Worm (Caenorhabditis elegans): ENCODE measurements around the gene rmd-6.

rmd-6 gene

DNA sequence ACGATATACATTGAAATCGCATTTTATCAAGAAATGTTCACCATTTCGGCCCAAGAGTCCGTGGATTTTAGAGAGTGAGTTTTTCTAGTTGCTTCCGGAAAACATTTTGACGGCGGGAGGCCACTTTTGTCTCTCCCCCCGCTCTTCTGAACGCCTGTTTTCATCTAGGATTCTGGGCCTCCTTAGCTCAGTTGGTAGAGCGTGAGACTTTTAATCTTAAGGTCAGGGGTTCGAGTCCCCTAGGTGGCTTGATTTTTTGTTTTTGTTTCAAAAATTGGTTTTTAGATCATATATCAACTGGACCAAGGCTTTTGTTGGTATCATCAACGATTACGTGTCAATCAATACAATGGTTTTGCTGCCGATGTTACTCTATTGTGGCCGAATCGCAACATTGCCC lies 29.9 kb upstream of the rmd-6 start:
- TF ChIP-seq tra-1 (GFP tag; IDR thresholded peaks at IDR 0.05): peak; percentile 54; the same call in 1 of the 2 replicates
- peak; percentile 30 for TF ChIP-seq nhr-111 (GFP tag; optimal IDR thresholded peaks at IDR 0.05)
- no peak for TF ChIP-seq ztf-7 (tag; optimal IDR thresholded peaks at IDR 0.05)
- TF ChIP-seq D1046.2 (GFP tag; IDR thresholded peaks at IDR 0.05): peak; percentile 78; the same call in 1 of the 2 replicates
- TF ChIP-seq F44E2.7 (GFP tag; IDR thresholded peaks at IDR 0.05): peak; percentile 79; the same call in 1 of the 2 replicates
- peak; percentile 9 to 60 for TF ChIP-seq daf-16 (GFP tag; optimal IDR thresholded peaks at IDR 0.05)
- TF ChIP-seq daf-16 (tag; optimal IDR thresholded peaks at IDR 0.05): no peak
- 0 out of 2 replicates have a peak, but pooled peaks have one; percentile 5 for TF ChIP-seq ZK337.2 (GFP tag; IDR thresholded peaks at IDR 0.05)
- peak; percentile 69; the same call in 1 of the 2 replicates for TF ChIP-seq zfp-3 (GFP tag; conservative IDR thresholded peaks at IDR 0.05)
- TF ChIP-seq dpl-1 (GFP tag; optimal IDR thresholded peaks at IDR 0.05): no peak
- no peak for TF ChIP-seq mxl-3 (GFP tag; optimal IDR thresholded peaks at IDR 0.05)
- peak; percentile 46; the same call in 1 of the 2 replicates for TF ChIP-seq saeg-2 (GFP tag; IDR thresholded peaks at IDR 0.05)
- TF ChIP-seq set-16 (GFP tag; IDR thresholded peaks at IDR 0.05): no peak
- TF ChIP-seq zfp-2 (tag; optimal IDR thresholded peaks at IDR 0.05): no peak
- TF ChIP-seq hif-1 (tag; optimal IDR thresholded peaks at IDR 0.05): no peak
- TF ChIP-seq mes-2 (tag; optimal IDR thresholded peaks at IDR 0.05; ENCODE audit: poor library complexity, severe bottlenecking): no peak
- peak; percentile 76 for TF ChIP-seq Y48G9A.11 (GFP tag; IDR thresholded peaks at IDR 0.05)
- TF ChIP-seq egl-43 (GFP tag; IDR thresholded peaks at IDR 0.05): no peak; the same call in 1 of the 2 replicates
- TF ChIP-seq unc-130 (GFP tag; optimal IDR thresholded peaks at IDR 0.05): peak; percentile 55
- no peak for TF ChIP-seq snpc-4 (tag; optimal IDR thresholded peaks at IDR 0.05)
- no peak for TF ChIP-seq ces-1 (GFP tag; optimal IDR thresholded peaks at IDR 0.05)
- TF ChIP-seq zip-11 (GFP tag; IDR thresholded peaks at IDR 0.05): no peak
- TF ChIP-seq dmd-8 (GFP tag; IDR thresholded peaks at IDR 0.05): peak; percentile 92
- TF ChIP-seq unc-62 (GFP tag; optimal IDR thresholded peaks at IDR 0.05 in 1 of 2): no peak
- TF ChIP-seq unc-62 (tag; optimal IDR thresholded peaks at IDR 0.05): no peak
- peak; percentile 52 to 87; a peak in 1 of 4 replicates for TF ChIP-seq madf-5 (GFP tag; IDR thresholded peaks at IDR 0.05)
- TF ChIP-seq ceh-44 (GFP tag; IDR thresholded peaks at IDR 0.05): peak; percentile 88
- TF ChIP-seq ceh-20 (GFP tag; IDR thresholded peaks at IDR 0.05): peak; percentile 71
- 0 out of 2 replicates have a peak, but pooled peaks have one; percentile 63 for TF ChIP-seq daf-19 (GFP tag; conservative IDR thresholded peaks at IDR 0.05)
- TF ChIP-seq mxl-2 (GFP tag; conservative IDR thresholded peaks at IDR 0.05): no peak
- peak; percentile 59; the same call in 1 of the 2 replicates for TF ChIP-seq madf-9 (GFP tag; conservative IDR thresholded peaks at IDR 0.05)
- TF ChIP-seq F26F4.8 (GFP tag; conservative IDR thresholded peaks at IDR 0.05): peak; percentile 84
- TF ChIP-seq snpc-1.2 (GFP tag; IDR thresholded peaks at IDR 0.05): peak; percentile 99
- TF ChIP-seq zip-2 (tag; optimal IDR thresholded peaks at IDR 0.05): no peak
- peak; percentile 58; the same call in 1 of the 2 replicates for TF ChIP-seq Y105C5A.15 (GFP tag; IDR thresholded peaks at IDR 0.05)
- peak; percentile 80 for TF ChIP-seq ctbp-1 (GFP tag; IDR thresholded peaks at IDR 0.05)
- peak; percentile 16 for TF ChIP-seq rbr-2 (tag; optimal IDR thresholded peaks at IDR 0.05)
- TF ChIP-seq hlh-30 (tag; optimal IDR thresholded peaks at IDR 0.05; ENCODE audit: insufficient read depth): peak; percentile 21
- TF ChIP-seq duxl-1 (tag; optimal IDR thresholded peaks at IDR 0.05; ENCODE audit: poor library complexity): no peak
- peak; percentile 77; the same call in 1 of the 2 replicates for TF ChIP-seq nhr-41 (GFP tag; IDR thresholded peaks at IDR 0.05)
- TF ChIP-seq arid-1 (GFP tag; conservative IDR thresholded peaks at IDR 0.05): peak; percentile 80
- no peak for TF ChIP-seq nhr-48 (tag; optimal IDR thresholded peaks at IDR 0.05)
- TF ChIP-seq pha-4 (GFP tag; IDR thresholded peaks at IDR 0.05): peak; percentile 82
- no peak for TF ChIP-seq pha-4 (tag; optimal IDR thresholded peaks at IDR 0.05)
- peak; percentile 32 for TF ChIP-seq T20F7.1 (GFP tag; optimal IDR thresholded peaks at IDR 0.05)
- peak; percentile 65 for TF ChIP-seq T26A8.4 (GFP tag; IDR thresholded peaks at IDR 0.05)
- no peak; the same call in 1 of the 2 replicates for TF ChIP-seq lim-7 (GFP tag; IDR thresholded peaks at IDR 0.05)
- TF ChIP-seq daf-8 (GFP tag; IDR thresholded peaks at IDR 0.05): no peak
- peak; percentile 32 for TF ChIP-seq F49E8.2 (tag; optimal IDR thresholded peaks at IDR 0.05; ENCODE audit: borderline replicate concordance)
- no peak; the same call in 1 of the 2 replicates for TF ChIP-seq nhr-42 (GFP tag; IDR thresholded peaks at IDR 0.05)
